Fruit fly (Drosophila melanogaster) whole organism, wandering third instar larva: ENCODE measurements around the gene red.

ENCODE experiments used
- Abd-B ChIP-seq: fragments of >200 bp; optimal IDR thresholded peaks from 2 replicates; lab custom pipeline; 2017; ENCODE audit warnings: missing biosample characterization, missing genetic modification characterization
- CG32264 ChIP-seq: fragments of 200-800 bp; sonication (Bioruptor generic); optimal IDR thresholded peaks from 2 replicates; lab custom pipeline; 2016; ENCODE audit warnings: missing biosample characterization, missing genetic modification characterization
- CG9705 ChIP-seq: fragments of 200-800 bp; sonication (Bioruptor generic); optimal IDR thresholded peaks from 2 replicates; lab custom pipeline; 2018; ENCODE audit warnings: missing biosample characterization, mild to moderate bottlenecking, missing genetic modification characterization
- CrebA ChIP-seq: fragments of 200-800 bp; sonication (Bioruptor generic); optimal IDR thresholded peaks from 2 replicates; lab custom pipeline; 2016; ENCODE audit warnings: missing biosample characterization, mild to moderate bottlenecking, missing genetic modification characterization, borderline replicate concordance
- Dfd ChIP-seq: fragments of >200 bp; optimal IDR thresholded peaks from 2 replicates; lab custom pipeline; 2017; ENCODE audit warnings: missing biosample characterization, missing genetic modification characterization
- Dif ChIP-seq: fragments of 200-275, 200-300 bp; sonication (Bioruptor generic); optimal IDR thresholded peaks from 2 replicates; lab custom pipeline; 2018; ENCODE audit warnings: missing biosample characterization, missing genetic modification characterization; ENCODE audit not compliant: partially characterized antibody
- HLH106 ChIP-seq: fragments of 200-800 bp; optimal IDR thresholded peaks from 3 replicates; lab custom pipeline; 2019; ENCODE audit warnings: missing biosample characterization, mild to moderate bottlenecking, missing genetic modification characterization, moderate library complexity
- Hnf4 ChIP-seq: fragments of 200-800 bp; sonication (Bioruptor generic); optimal IDR thresholded peaks from 2 replicates; lab custom pipeline; 2016; ENCODE audit warnings: missing biosample characterization, mild to moderate bottlenecking, missing genetic modification characterization
- Hr78 ChIP-seq: fragments of >200 bp; optimal IDR thresholded peaks from 2 replicates; lab custom pipeline; 2017; ENCODE audit warnings: missing biosample characterization, missing genetic modification characterization
- Hr83 ChIP-seq: fragments of 200-300 bp; sonication (Bioruptor generic); optimal IDR thresholded peaks from 2 replicates; lab custom pipeline; 2016; ENCODE audit warnings: missing biosample characterization, mild to moderate bottlenecking, missing genetic modification characterization, moderate library complexity; ENCODE audit not compliant: poor library complexity, severe bottlenecking
- Jra ChIP-seq: sonication (Bioruptor generic); optimal IDR thresholded peaks from 2 replicates; lab custom pipeline; 2016; ENCODE audit warnings: missing biosample characterization, missing genetic modification characterization
- Mio ChIP-seq: sonication (Bioruptor generic); optimal IDR thresholded peaks from 2 replicates; lab custom pipeline; 2016; ENCODE audit warnings: missing biosample characterization, missing genetic modification characterization
- Myc ChIP-seq: fragments of >200 bp; optimal IDR thresholded peaks from 2 replicates; lab custom pipeline; 2017
- N ChIP-seq: fragments of >200 bp; optimal IDR thresholded peaks from 2 replicates; lab custom pipeline; 2018; ENCODE audit warnings: missing biosample characterization, missing external identifiers, missing genetic modification characterization
- OdsH ChIP-seq: fragments of 200-800 bp; sonication (Bioruptor generic); optimal IDR thresholded peaks from 2 replicates; lab custom pipeline; 2016; ENCODE audit warnings: missing biosample characterization, mild to moderate bottlenecking, missing genetic modification characterization
- Rel ChIP-seq, 2 experiments: fragments of 200-800 bp; sonication (Bioruptor generic) in 1 of 2; optimal IDR thresholded peaks; 2 replicates in 1 of 2; 3 replicates in 1 of 2; lab custom pipeline; 2016 to 2019; ENCODE audit warnings: mild to moderate bottlenecking in 2 of 2, missing biosample characterization in 2 of 2, missing genetic modification characterization in 2 of 2, moderate library complexity in 1 of 2
- Sp1 ChIP-seq: fragments of 200-800 bp; sonication (Bioruptor generic); optimal IDR thresholded peaks from 3 replicates; lab custom pipeline; 2019; ENCODE audit warnings: missing biosample characterization, mild to moderate bottlenecking, missing genetic modification characterization, moderate library complexity
- br ChIP-seq: fragments of 200-800 bp; sonication (Bioruptor generic); optimal IDR thresholded peaks from 2 replicates; lab custom pipeline; 2016; ENCODE audit warnings: missing biosample characterization, missing genetic modification characterization
- brk ChIP-seq: fragments of 200-800 bp; sonication (Bioruptor generic); optimal IDR thresholded peaks from 2 replicates; lab custom pipeline; 2016; ENCODE audit warnings: missing biosample characterization, mild to moderate bottlenecking, missing genetic modification characterization
- dl ChIP-seq, 2 experiments: fragments of 175-275, 200-275 bp in 1 of 2; fragments of 200-275 bp in 1 of 2; sonication (Bioruptor generic); optimal IDR thresholded peaks; lab custom pipeline; 2018; ENCODE audit warnings: mild to moderate bottlenecking in 2 of 2, missing biosample characterization in 2 of 2, missing genetic modification characterization in 2 of 2, moderate library complexity in 2 of 2; ENCODE audit not compliant: partially characterized antibody in 2 of 2, insufficient read depth in 1 of 2
- dmrt93B ChIP-seq: fragments of 200-800 bp; sonication (Bioruptor generic); optimal IDR thresholded peaks from 2 replicates; lab custom pipeline; 2018; ENCODE audit warnings: missing biosample characterization, mild to moderate bottlenecking, missing genetic modification characterization
- dsf ChIP-seq: sonication (Bioruptor generic); optimal IDR thresholded peaks from 2 replicates; lab custom pipeline; 2016; ENCODE audit warnings: missing biosample characterization, missing genetic modification characterization, borderline replicate concordance
- ey ChIP-seq: fragments of 200-800 bp; sonication (Bioruptor generic); optimal IDR thresholded peaks from 2 replicates; lab custom pipeline; 2016; ENCODE audit warnings: missing biosample characterization, missing genetic modification characterization
- foxo ChIP-seq, 2 experiments: fragments of 200-800 bp; sonication (Bioruptor generic); optimal IDR thresholded peaks; 2 replicates in 1 of 2; 3 replicates in 1 of 2; lab custom pipeline; 2016 to 2017; ENCODE audit warnings: missing biosample characterization in 2 of 2, missing genetic modification characterization in 2 of 2
- fru ChIP-seq: fragments of 200-800 bp; sonication (Bioruptor generic); optimal IDR thresholded peaks from 3 replicates; lab custom pipeline; 2016; ENCODE audit warnings: missing biosample characterization, mild to moderate bottlenecking, missing genetic modification characterization
- h ChIP-seq: fragments of 200-800 bp; sonication (Bioruptor generic); optimal IDR thresholded peaks from 3 replicates; lab custom pipeline; 2016; ENCODE audit warnings: missing biosample characterization, mild to moderate bottlenecking, missing genetic modification characterization
- lola ChIP-seq: fragments of >200 bp; optimal IDR thresholded peaks from 2 replicates; lab custom pipeline; 2017; ENCODE audit warnings: missing biosample characterization, missing genetic modification characterization
- pan ChIP-seq: fragments of >200 bp; optimal IDR thresholded peaks from 2 replicates; lab custom pipeline; 2017
- psq ChIP-seq: fragments of 200-800 bp; sonication (Bioruptor generic); optimal IDR thresholded peaks from 3 replicates; lab custom pipeline; 2017; ENCODE audit warnings: missing biosample characterization, mild to moderate bottlenecking, missing genetic modification characterization, moderate library complexity
- rgr ChIP-seq: fragments of 200-800 bp; sonication (Bioruptor generic); optimal IDR thresholded peaks from 3 replicates; lab custom pipeline; 2016; ENCODE audit warnings: missing biosample characterization, mild to moderate bottlenecking, missing genetic modification characterization
- sage ChIP-seq: fragments of 200-800 bp; sonication (Bioruptor generic); optimal IDR thresholded peaks from 2 replicates; lab custom pipeline; 2016; ENCODE audit warnings: missing biosample characterization, mild to moderate bottlenecking, missing genetic modification characterization
- sv ChIP-seq: fragments of 200-800 bp; sonication (Bioruptor generic); optimal IDR thresholded peaks from 3 replicates; lab custom pipeline; 2016; ENCODE audit warnings: missing biosample characterization, missing genetic modification characterization
- usp ChIP-seq: fragments of >200 bp; optimal IDR thresholded peaks from 2 replicates; lab custom pipeline; 2017; ENCODE audit warnings: missing biosample characterization, missing genetic modification characterization
- woc ChIP-seq: sonication (Bioruptor generic); optimal IDR thresholded peaks from 2 replicates; lab custom pipeline; 2016; ENCODE audit warnings: missing biosample characterization, mild to moderate bottlenecking, missing genetic modification characterization

red gene

dm6 chr3R:14296126-14296525 is 7.3 kb downstream of the red start:
- TF ChIP-seq Dif (GFP tag; lab: Kevin White, UChicago) (no peak), brk (GFP tag; lab: Kevin White, UChicago) (no peak), woc (GFP tag; lab: Kevin White, UChicago) (no peak), foxo (GFP tag; optimal IDR thresholded peaks at IDR 0.05; lab: Kevin White, UChicago) (no peak), CrebA (no peak), Hnf4 (GFP tag; lab: Kevin White, UChicago) (no peak), sage (no peak), usp (GFP tag; lab: Kevin White, UChicago) (no peak), ey (GFP tag; lab: Kevin White, UChicago) (no peak), h (GFP tag; lab: Kevin White, UChicago) (no peak), dsf (GFP tag; lab: Kevin White, UChicago) (no peak), HLH106 (tag; lab: Kevin White, UChicago) (no peak), br (GFP tag; lab: Kevin White, UChicago) (no peak), Sp1 (GFP tag; lab: Kevin White, UChicago) (no peak), lola (no peak), dmrt93B (GFP tag; lab: Kevin White, UChicago) (no peak), Jra (GFP tag; lab: Kevin White, UChicago) (no peak), CG32264 (GFP tag; lab: Kevin White, UChicago) (no peak), rgr (GFP tag; lab: Kevin White, UChicago) (no peak), sv (GFP tag; lab: Kevin White, UChicago) (no peak)

- TF ChIP-seq Hr83 (GFP tag; lab: Kevin White, UChicago) (no peak), sv (GFP tag; lab: Kevin White, UChicago) (no peak), Dfd (GFP tag; lab: Kevin White, UChicago) (no peak), dl (GFP tag; optimal IDR thresholded peaks at IDR 0.05; lab: Kevin White, UChicago; ENCODE audit: insufficient read depth in 1 of 2, partially characterized antibody in 2 of 2) (no peak), ey (GFP tag; lab: Kevin White, UChicago) (no peak), Dif (GFP tag; lab: Kevin White, UChicago) (no peak), CG9705 (no peak), Abd-B (GFP tag; lab: Kevin White, UChicago) (no peak), Mio (GFP tag; lab: Kevin White, UChicago) (no peak), usp (GFP tag; lab: Kevin White, UChicago) (no peak), woc (GFP tag; lab: Kevin White, UChicago) (no peak), psq (GFP tag; lab: Kevin White, UChicago) (no peak), Hr78 (no peak), Jra (GFP tag; lab: Kevin White, UChicago) (no peak)
Observed at dm6 chr3R:14296700-14297099, 7.8 kb downstream of the red start.

DNA sequence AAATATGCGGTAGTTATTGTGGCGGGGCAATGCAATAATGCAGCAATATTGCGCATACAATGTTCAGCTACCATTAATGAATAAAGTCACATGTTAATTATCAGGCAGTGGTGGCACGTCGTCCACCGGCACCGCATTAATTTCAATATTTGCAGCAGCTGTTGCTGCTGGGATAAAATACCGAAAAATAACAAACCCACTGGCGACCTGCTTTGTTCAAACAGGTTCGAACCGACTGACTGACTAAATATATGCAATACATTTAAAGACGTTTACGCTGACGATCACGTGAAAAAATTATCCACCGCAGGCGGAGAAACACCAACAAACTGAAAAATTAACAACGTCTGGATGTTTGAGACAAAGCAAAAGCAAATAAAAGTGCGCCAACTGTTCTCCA is 8.6 kb downstream of the red start:
- TF ChIP-seq pan (lab: Kevin White, UChicago) (no peak), dl (GFP tag; optimal IDR thresholded peaks at IDR 0.05; lab: Kevin White, UChicago; ENCODE audit: insufficient read depth in 1 of 2, partially characterized antibody in 2 of 2) (no peak), Hnf4 (GFP tag; lab: Kevin White, UChicago) (no peak), CG9705 (no peak), Myc (lab: Kevin White, UChicago) (no peak), Hr83 (GFP tag; lab: Kevin White, UChicago) (no peak), dmrt93B (GFP tag; lab: Kevin White, UChicago) (no peak), fru (GFP tag; lab: Kevin White, UChicago) (no peak), lola (no peak), foxo (GFP tag; optimal IDR thresholded peaks at IDR 0.05; lab: Kevin White, UChicago) (no peak), CG32264 (GFP tag; lab: Kevin White, UChicago) (no peak), psq (GFP tag; lab: Kevin White, UChicago) (no peak), rgr (GFP tag; lab: Kevin White, UChicago) (no peak), brk (GFP tag; lab: Kevin White, UChicago) (no peak), CrebA (no peak)
- TF ChIP-seq, all 38 proteins: peak for 0

dm6 chr3R:14298078-14298896 is 9.4 kb downstream of the red start:
- peak; percentile 1 for TF ChIP-seq N (GFP tag; lab: Kevin White, UChicago)
- TF ChIP-seq OdsH (GFP tag; lab: Kevin White, UChicago), result peak; percentile 33
- no peak for TF ChIP-seq Jra (GFP tag; lab: Kevin White, UChicago)
- TF ChIP-seq psq (GFP tag; lab: Kevin White, UChicago), result peak; percentile 30
- TF ChIP-seq Hr78, result no peak
- TF ChIP-seq sv (GFP tag; lab: Kevin White, UChicago), result no peak
- TF ChIP-seq rgr (GFP tag; lab: Kevin White, UChicago), result no peak
- TF ChIP-seq sage, result no peak
- TF ChIP-seq Hnf4 (GFP tag; lab: Kevin White, UChicago), result no peak
- peak; percentile 45 for TF ChIP-seq h (GFP tag; lab: Kevin White, UChicago)
- TF ChIP-seq Dif (GFP tag; lab: Kevin White, UChicago), result no peak
- TF ChIP-seq HLH106 (tag; lab: Kevin White, UChicago), result no peak
- TF ChIP-seq lola, result no peak
- no peak for TF ChIP-seq Rel (GFP tag; optimal IDR thresholded peaks at IDR 0.05; lab: Kevin White, UChicago)
- TF ChIP-seq Rel (tag; optimal IDR thresholded peaks at IDR 0.05; lab: Kevin White, UChicago), result peak; percentile 47
- TF ChIP-seq Hr83 (GFP tag; lab: Kevin White, UChicago), result peak; percentile 50
